Worm (Caenorhabditis elegans) whole organism, mixed stage, embryonic: Measurements from ENCODE around the gene srx-64.

Experiments used
- blmp-1 ChIP-seq: fragments of 150-350 bp; optimal IDR thresholded peaks from 2 replicates; lab custom pipeline; 2014; ENCODE audit warnings: missing biosample characterization, missing genetic modification characterization
- ceh-83 ChIP-seq: fragments of 200-800 bp; sonication (Bioruptor generic); optimal IDR thresholded peaks from 2 replicates; lab custom pipeline; 2018; ENCODE audit warnings: mild to moderate bottlenecking, missing genetic modification characterization, missing compliant biosample characterization
- drap-1 ChIP-seq: fragments of 200-800 bp; sonication (Bioruptor generic); optimal IDR thresholded peaks from 3 replicates; lab custom pipeline; 2018; ENCODE audit warnings: mild to moderate bottlenecking, missing genetic modification characterization, missing compliant biosample characterization
- elt-3 ChIP-seq: fragments of 150-350 bp; optimal IDR thresholded peaks from 2 replicates; lab custom pipeline; 2014; ENCODE audit warnings: missing biosample characterization, missing genetic modification characterization
- ham-2 ChIP-seq: fragments of 200-800 bp; sonication (Bioruptor generic); optimal IDR thresholded peaks from 2 replicates; lab custom pipeline; 2018; ENCODE audit warnings: mild to moderate bottlenecking, missing genetic modification characterization, missing compliant biosample characterization
- lin-13 ChIP-seq: fragments of 150-350 bp; optimal IDR thresholded peaks from 2 replicates; lab custom pipeline; 2014; ENCODE audit warnings: missing biosample characterization, missing genetic modification characterization
- mep-1 ChIP-seq: fragments of 150-350 bp; optimal IDR thresholded peaks from 2 replicates; lab custom pipeline; 2017; ENCODE audit warnings: missing biosample characterization, missing genetic modification reagents, missing genetic modification characterization, inconsistent platforms
- nhr-12 ChIP-seq: fragments of 150-350 bp; optimal IDR thresholded peaks from 2 replicates; lab custom pipeline; 2014; ENCODE audit warnings: missing biosample characterization, missing genetic modification characterization
- nhr-2 ChIP-seq: fragments of 150-350 bp; optimal IDR thresholded peaks from 2 replicates; lab custom pipeline; 2014; ENCODE audit warnings: missing biosample characterization, missing genetic modification characterization
- nhr-237 ChIP-seq: fragments of 150-350 bp; optimal IDR thresholded peaks from 2 replicates; lab custom pipeline; 2014; ENCODE audit warnings: missing biosample characterization, missing genetic modification characterization
- pha-4 ChIP-seq: fragments of 150-350 bp; optimal IDR thresholded peaks from 2 replicates; lab custom pipeline; 2018; ENCODE audit warnings: missing biosample characterization, missing genetic modification reagents, missing genetic modification characterization
- snpc-4 ChIP-seq: fragments of 150-350 bp; optimal IDR thresholded peaks from 2 replicates; lab custom pipeline; 2014; ENCODE audit warnings: missing biosample characterization, missing genetic modification characterization
- unc-39 ChIP-seq: fragments of 150-350 bp; optimal IDR thresholded peaks from 2 replicates; lab custom pipeline; 2014; ENCODE audit warnings: missing biosample characterization, missing genetic modification characterization

- TF ChIP-seq nhr-2 (tag; lab: Kevin White, UChicago) = no peak
- TF ChIP-seq lin-13 (tag; lab: Kevin White, UChicago) = no peak
- no peak for TF ChIP-seq mep-1 (tag; lab: Kevin White, UChicago)
- no peak for TF ChIP-seq ham-2 (GFP tag; lab: Kevin White, UChicago)
- no peak for TF ChIP-seq blmp-1 (tag; lab: Kevin White, UChicago)
- no peak for TF ChIP-seq drap-1 (GFP tag; lab: Kevin White, UChicago)
- TF ChIP-seq elt-3 (tag; lab: Kevin White, UChicago) = no peak
- TF ChIP-seq unc-39 = no peak
- no peak for TF ChIP-seq snpc-4 (tag; lab: Kevin White, UChicago)
- TF ChIP-seq nhr-12 (tag; lab: Kevin White, UChicago) = no peak
- TF ChIP-seq pha-4 (tag; lab: Kevin White, UChicago) = no peak
- TF ChIP-seq ceh-83 (GFP tag; lab: Kevin White, UChicago) = no peak
- TF ChIP-seq nhr-237 = no peak
These were observed 36.8 kb upstream of the srx-64 start, which contains the start of gene C17E7.4 for ce11 chrV:3892361-3892904.
